Worm (Caenorhabditis elegans) whole organism, early embryonic: ENCODE measurements around the gene srh-140.
"Not testable (repeated sequence)": the region's sequence is repeated elsewhere in the genome, so short reads cannot be mapped to it uniquely, and the experiment has no call there.

Experiments used
- ama-1 ChIP-seq: fragments of 150-350 bp; optimal IDR thresholded peaks from 2 replicates; lab custom pipeline; 2014
- ceh-36 ChIP-seq: sonication (generic microtip); optimal IDR thresholded peaks from 2 replicates; lab custom pipeline; 2016; ENCODE audit warnings: missing genetic modification characterization, inconsistent platforms, missing compliant biosample characterization
- flt-1 ChIP-seq: fragments of 200-800 bp; sonication (Bioruptor generic); IDR thresholded peaks from 2 replicates; pipeline ENCODE4 v1.3.6; 2022; ENCODE audit warnings: missing genetic modification characterization, missing compliant biosample characterization
- hmbx-1 ChIP-seq: sonication (generic microtip); optimal IDR thresholded peaks from 2 replicates; lab custom pipeline; 2016; ENCODE audit warnings: mild to moderate bottlenecking, missing genetic modification characterization, missing compliant biosample characterization
- hmg-4 ChIP-seq: fragments of 200-800 bp; sonication (Bioruptor generic); optimal IDR thresholded peaks from 2 replicates; lab custom pipeline; 2018; ENCODE audit warnings: mild to moderate bottlenecking, missing genetic modification characterization, missing compliant biosample characterization
- pes-1 ChIP-seq: fragments of 200-800 bp; sonication (Bioruptor generic); IDR thresholded peaks from 2 replicates; pipeline ENCODE4 v1.3.6; 2022; ENCODE audit warnings: missing genetic modification reagents, missing genetic modification characterization, missing compliant biosample characterization
- sea-1 ChIP-seq: fragments of 200-800 bp; sonication (Bioruptor generic); conservative IDR thresholded peaks from 2 replicates; pipeline ENCODE4 v1.3.6; 2022; ENCODE audit warnings: missing genetic modification characterization, missing compliant biosample characterization
- tbx-37 ChIP-seq: fragments of 200-800 bp; sonication (Bioruptor generic); conservative IDR thresholded peaks from 2 replicates; pipeline ENCODE4 v1.3.6; 2022; ENCODE audit warnings: missing genetic modification reagents, missing genetic modification characterization, missing compliant biosample characterization
- tra-4 ChIP-seq: sonication (generic microtip); optimal IDR thresholded peaks from 2 replicates; lab custom pipeline; 2017; ENCODE audit warnings: missing genetic modification characterization, missing compliant biosample characterization

DNA sequence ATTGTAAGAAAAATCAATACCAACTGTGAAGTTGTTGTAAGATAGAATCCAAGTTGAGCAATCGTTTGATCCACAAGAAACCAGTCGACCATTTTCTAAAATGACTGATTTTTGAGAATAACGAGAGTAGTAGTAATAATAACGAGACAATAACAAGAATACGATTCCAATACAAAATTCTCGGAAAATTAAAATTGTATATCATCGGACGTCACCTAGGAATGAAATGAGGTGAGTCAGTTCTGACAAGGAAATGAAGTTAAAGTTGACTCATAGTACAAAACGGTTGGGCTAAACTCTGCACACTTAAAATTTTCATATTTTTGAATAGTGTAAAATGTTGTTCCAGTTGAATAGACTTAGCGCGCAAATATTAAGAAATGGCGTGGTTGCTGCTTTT, 22.4 kb downstream of the srh-140 start, which contains the start of gene str-19:
- TF ChIP-seq tra-4 (tag; lab: Kevin White, UChicago); ama-1; pes-1 (GFP tag; lab: Robert Waterston, UW); hmbx-1; ceh-36; flt-1; hmg-4; tbx-37 (GFP tag; lab: Robert Waterston, UW); sea-1: not testable (repeated sequence)
